Fruit fly (Drosophila melanogaster): ENCODE results near the gene wapl.

DNA sequence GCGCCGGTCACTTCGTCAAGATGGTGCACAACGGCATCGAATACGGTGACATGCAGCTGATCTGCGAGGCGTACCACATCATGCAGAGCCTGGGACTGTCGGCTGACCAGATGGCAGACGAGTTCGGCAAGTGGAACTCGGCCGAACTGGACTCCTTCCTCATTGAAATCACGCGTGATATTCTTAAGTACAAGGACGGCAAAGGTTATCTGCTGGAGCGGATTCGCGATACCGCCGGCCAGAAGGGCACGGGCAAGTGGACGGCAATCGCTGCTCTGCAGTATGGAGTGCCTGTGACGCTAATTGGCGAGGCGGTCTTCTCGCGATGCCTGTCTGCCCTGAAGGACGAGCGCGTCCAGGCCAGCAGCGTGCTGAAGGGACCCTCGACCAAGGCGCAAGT is 11.3 kb downstream of the wapl start:
- no peak for TF ChIP-seq Clk (GFP tag; optimal IDR thresholded peaks at IDR 0.05)
- TF ChIP-seq Hr96 (GFP tag; optimal IDR thresholded peaks at IDR 0.05), result no peak
- TF ChIP-seq CG7045 (GFP tag; optimal IDR thresholded peaks at IDR 0.05), result no peak
- no peak for TF ChIP-seq Mnt (GFP tag; optimal IDR thresholded peaks at IDR 0.05)
- no peak for TF ChIP-seq CG11617 (GFP tag; optimal IDR thresholded peaks at IDR 0.05)
- no peak for TF ChIP-seq cnc (optimal IDR thresholded peaks at IDR 0.05)
- no peak for TF ChIP-seq toe (GFP tag; optimal IDR thresholded peaks at IDR 0.05)
- TF ChIP-seq CG5204 (GFP tag; optimal IDR thresholded peaks at IDR 0.05), result no peak
- no peak for TF ChIP-seq CG33017 (tag; optimal IDR thresholded peaks at IDR 0.05)
